Worm (Caenorhabditis elegans) whole organism, L3 larva: Measurements from ENCODE around the gene Y17G9A.3.

Experiments used
- R02D3.7 ChIP-seq: fragments of 150-350 bp; optimal IDR thresholded peaks from 2 replicates; lab custom pipeline; 2014; ENCODE audit warnings: missing biosample characterization, missing genetic modification characterization
- ZK546.5 ChIP-seq: sonication (generic microtip); optimal IDR thresholded peaks from 2 replicates; lab custom pipeline; 2017; ENCODE audit warnings: missing biosample characterization, missing genetic modification characterization
- ama-1 ChIP-seq: fragments of 150-350 bp; optimal IDR thresholded peaks from 2 replicates; lab custom pipeline; 2018
- ceh-16 ChIP-seq: sonication (generic microtip); optimal IDR thresholded peaks from 2 replicates; lab custom pipeline; 2017; ENCODE audit warnings: missing biosample characterization, missing genetic modification characterization
- daf-12 ChIP-seq: fragments of 150-350 bp; optimal IDR thresholded peaks from 2 replicates; lab custom pipeline; 2014; ENCODE audit warnings: missing biosample characterization, missing genetic modification reagents, missing genetic modification characterization
- egl-27 ChIP-seq: sonication (generic microtip); optimal IDR thresholded peaks from 4 replicates; lab custom pipeline; 2017; ENCODE audit warnings: missing biosample characterization, missing genetic modification reagents, missing genetic modification characterization
- egl-5 ChIP-seq: fragments of 150-350 bp; optimal IDR thresholded peaks from 2 replicates; lab custom pipeline; 2017; ENCODE audit warnings: missing biosample characterization, missing genetic modification reagents, missing genetic modification characterization, inconsistent platforms
- elt-2 ChIP-seq: sonication (generic microtip); optimal IDR thresholded peaks from 2 replicates; lab custom pipeline; 2016; ENCODE audit warnings: missing genetic modification reagents, mild to moderate bottlenecking, missing genetic modification characterization, missing compliant biosample characterization
- elt-3 ChIP-seq, 3 experiments: fragments of 150-350 bp in 1 of 3; sonication (generic microtip) in 2 of 3; optimal IDR thresholded peaks; 2 replicates in 2 of 3; 4 replicates in 1 of 3; lab custom pipeline; 2014 to 2017; ENCODE audit warnings: missing biosample characterization in 3 of 3, missing genetic modification characterization in 3 of 3
- fkh-2 ChIP-seq: fragments of 150-350 bp; optimal IDR thresholded peaks from 2 replicates; lab custom pipeline; 2014; ENCODE audit warnings: missing biosample characterization, missing genetic modification reagents, missing genetic modification characterization
- lin-15B ChIP-seq: fragments of 150-350 bp; optimal IDR thresholded peaks from 2 replicates; lab custom pipeline; 2014; ENCODE audit warnings: missing biosample characterization, missing genetic modification characterization
- lin-39 ChIP-seq: fragments of 150-350 bp; optimal IDR thresholded peaks from 2 replicates; lab custom pipeline; 2018; ENCODE audit warnings: missing biosample characterization, missing genetic modification reagents, missing genetic modification characterization
- lsy-12 ChIP-seq: sonication (generic microtip); optimal IDR thresholded peaks from 2 replicates; lab custom pipeline; 2016; ENCODE audit warnings: mild to moderate bottlenecking, missing genetic modification characterization, missing compliant biosample characterization
- mml-1 ChIP-seq: fragments of 150-350 bp; sonication (generic microtip); optimal IDR thresholded peaks from 3 replicates; lab custom pipeline; 2014; ENCODE audit warnings: missing biosample characterization, missing genetic modification characterization
- nhr-11 ChIP-seq: fragments of 150-350 bp; optimal IDR thresholded peaks from 2 replicates; lab custom pipeline; 2014; ENCODE audit warnings: missing biosample characterization, missing genetic modification characterization
- nhr-12 ChIP-seq: fragments of 150-350 bp; optimal IDR thresholded peaks from 2 replicates; lab custom pipeline; 2014; ENCODE audit warnings: missing biosample characterization, missing genetic modification characterization
- nhr-23 ChIP-seq: fragments of 150-350 bp; optimal IDR thresholded peaks from 2 replicates; lab custom pipeline; 2014; ENCODE audit warnings: missing biosample characterization, missing genetic modification reagents, missing genetic modification characterization
- nhr-28 ChIP-seq: fragments of 150-350 bp; optimal IDR thresholded peaks from 2 replicates; lab custom pipeline; 2014; ENCODE audit warnings: missing biosample characterization, missing genetic modification characterization
- nhr-43 ChIP-seq: sonication (generic microtip); optimal IDR thresholded peaks from 2 replicates; lab custom pipeline; 2016; ENCODE audit warnings: mild to moderate bottlenecking, missing genetic modification characterization, missing compliant biosample characterization; ENCODE audit not compliant: poor library complexity, severe bottlenecking
- nhr-67 ChIP-seq: fragments of 150-350 bp; optimal IDR thresholded peaks from 2 replicates; lab custom pipeline; 2014; ENCODE audit warnings: missing biosample characterization, missing genetic modification characterization
- nhr-76 ChIP-seq: fragments of 150-350 bp; sonication (generic microtip); optimal IDR thresholded peaks from 5 replicates; lab custom pipeline; 2014; ENCODE audit warnings: missing biosample characterization, missing genetic modification characterization
- nhr-77 ChIP-seq: fragments of 150-350 bp; optimal IDR thresholded peaks from 2 replicates; lab custom pipeline; 2014; ENCODE audit warnings: missing biosample characterization, missing genetic modification characterization
- pha-4 ChIP-seq: fragments of 150-350 bp; optimal IDR thresholded peaks from 2 replicates; lab custom pipeline; 2014; ENCODE audit warnings: missing biosample characterization, missing genetic modification reagents, missing genetic modification characterization
- pqm-1 ChIP-seq: fragments of 150-350 bp; optimal IDR thresholded peaks from 2 replicates; lab custom pipeline; 2017; ENCODE audit warnings: missing biosample characterization, missing genetic modification characterization, inconsistent platforms
- sea-2 ChIP-seq: fragments of 150-350 bp; sonication (generic microtip); optimal IDR thresholded peaks from 4 replicates; lab custom pipeline; 2014; ENCODE audit warnings: missing biosample characterization, missing genetic modification reagents, missing genetic modification characterization
- snpc-4 ChIP-seq: fragments of 150-350 bp; optimal IDR thresholded peaks from 2 replicates; lab custom pipeline; 2014; ENCODE audit warnings: missing biosample characterization, missing genetic modification characterization
- zag-1 ChIP-seq: fragments of 150-350 bp; optimal IDR thresholded peaks from 2 replicates; lab custom pipeline; 2014; ENCODE audit warnings: missing biosample characterization, missing genetic modification characterization
- ztf-11 ChIP-seq: fragments of 150-350 bp; optimal IDR thresholded peaks from 2 replicates; lab custom pipeline; 2014; ENCODE audit warnings: missing biosample characterization, missing genetic modification characterization
- ztf-4 ChIP-seq: fragments of 150-350 bp; optimal IDR thresholded peaks from 2 replicates; lab custom pipeline; 2014; ENCODE audit warnings: missing biosample characterization, missing genetic modification characterization

Gene Y17G9A.3

ce11 chrIV:4856195-4856594 is 2.3 kb downstream of the Y17G9A.3 start, which contains the start of gene Y17G9A.2:
Y17G9A.2 (minus strand) TSS chrIV:4856295.
- no peak for TF ChIP-seq snpc-4
- no peak for TF ChIP-seq ceh-16
- no peak for TF ChIP-seq ztf-11 (tag; lab: Kevin White, UChicago)
- TF ChIP-seq zag-1 (tag; lab: Kevin White, UChicago): no peak

DNA sequence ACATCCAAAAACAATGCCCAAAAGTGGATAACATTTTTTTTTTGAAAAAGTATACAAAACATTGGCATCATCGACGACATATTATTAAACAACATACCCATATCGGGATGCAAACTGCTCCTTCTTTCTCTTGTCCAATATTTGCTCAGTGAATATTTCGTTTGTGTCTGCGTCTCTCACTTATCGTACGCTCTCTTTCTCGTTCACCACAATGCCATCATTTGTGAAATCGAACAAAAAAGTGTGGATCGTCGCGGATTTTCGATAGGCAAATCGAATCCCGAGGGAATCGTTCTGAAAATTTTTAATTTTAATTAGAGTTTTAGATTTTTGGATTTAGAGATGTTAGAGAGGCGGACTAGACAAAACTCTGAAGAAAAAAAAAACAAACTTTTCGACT is 11.7 kb downstream of the Y17G9A.3 start, which contains the start of gene tat-2:
TSS of gene tat-2 (minus strand) at position 101 of the 400 bp plus-strand sequence.
- TF ChIP-seq pha-4 (tag; lab: Kevin White, UChicago) (peak; percentile 58), lsy-12 (tag; lab: Kevin White, UChicago) (no peak)
- TF ChIP-seq, all 47 proteins: peak for 1

- no peak for TF ChIP-seq lin-15B (tag; lab: Kevin White, UChicago)
- TF ChIP-seq ama-1: no peak
- TF ChIP-seq elt-2 (tag; lab: Kevin White, UChicago): peak; percentile 61
- no peak for TF ChIP-seq ztf-4 (tag; lab: Kevin White, UChicago)
- peak; percentile 65 for TF ChIP-seq pqm-1 (tag; lab: Kevin White, UChicago)
- TF ChIP-seq, all 47 proteins: peak for 2
These were observed 16.4 kb downstream of the Y17G9A.3 start for ce11 chrIV:4842030-4842429.

DNA sequence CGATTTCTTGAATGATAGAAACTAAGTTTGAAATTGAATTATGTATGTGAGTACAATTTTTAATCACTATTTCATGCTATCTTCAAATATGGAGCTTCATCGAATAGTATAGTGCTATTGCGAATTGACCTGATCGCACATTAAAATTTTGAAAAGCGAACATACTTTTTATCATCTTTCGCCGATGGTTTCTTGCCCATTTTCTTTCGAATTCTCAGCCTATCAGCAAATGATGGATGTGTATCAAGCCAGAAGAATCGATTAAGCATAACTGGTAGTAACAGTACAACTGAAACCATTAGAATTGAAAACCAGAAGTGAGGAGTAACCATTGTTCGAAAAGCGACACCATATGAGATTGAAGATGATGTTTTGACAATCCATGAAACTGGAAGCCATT is 28.8 kb downstream of the Y17G9A.3 start:
- TF ChIP-seq ceh-16: no peak
- no peak for TF ChIP-seq nhr-76 (tag; lab: Kevin White, UChicago)

DNA sequence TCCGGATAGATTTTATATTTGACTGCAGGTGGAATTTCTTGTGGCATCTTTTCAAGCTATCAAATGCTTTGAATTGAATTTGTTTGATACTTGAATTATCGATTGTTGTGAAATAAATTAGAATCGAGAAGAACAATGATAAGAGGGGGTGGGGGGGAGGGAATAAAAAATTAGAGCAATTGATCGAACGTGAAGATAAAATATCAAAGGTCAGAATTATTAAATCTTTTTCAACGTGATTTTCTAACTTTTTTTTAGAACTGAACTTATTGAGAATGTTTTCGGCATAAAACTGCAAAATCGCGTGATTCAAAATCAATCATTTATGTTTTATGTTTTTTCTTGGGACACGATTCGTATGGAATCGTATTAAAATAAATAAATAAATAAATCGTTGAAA is 31.3 kb downstream of the Y17G9A.3 start, which contains the start of gene mpz-4:
TSS of gene mpz-4 (minus strand) at position 101 of the 400 bp plus-strand sequence.
- no peak for TF ChIP-seq elt-3 (tag; optimal IDR thresholded peaks at IDR 0.05; lab: Kevin White, UChicago)
- TF ChIP-seq lsy-12 (tag; lab: Kevin White, UChicago): no peak
- TF ChIP-seq egl-5 (tag; lab: Kevin White, UChicago): no peak
- TF ChIP-seq fkh-2 (tag; lab: Kevin White, UChicago): no peak
- no peak for TF ChIP-seq ztf-11 (tag; lab: Kevin White, UChicago)
- no peak for TF ChIP-seq ama-1
- no peak for TF ChIP-seq egl-27 (tag; lab: Kevin White, UChicago)
- no peak for TF ChIP-seq ZK546.5 (tag; lab: Kevin White, UChicago)
- no peak for TF ChIP-seq nhr-12 (tag; lab: Kevin White, UChicago)
- TF ChIP-seq nhr-11 (tag; lab: Kevin White, UChicago): no peak
- no peak for TF ChIP-seq zag-1 (tag; lab: Kevin White, UChicago)
- no peak for TF ChIP-seq nhr-77 (tag; lab: Kevin White, UChicago)
- TF ChIP-seq lin-39 (tag; lab: Kevin White, UChicago): no peak
- TF ChIP-seq nhr-28 (tag; lab: Kevin White, UChicago): no peak
- no peak for TF ChIP-seq nhr-43 (tag; lab: Kevin White, UChicago)
- no peak for TF ChIP-seq nhr-23 (tag; lab: Kevin White, UChicago)
- TF ChIP-seq nhr-67 (tag; lab: Kevin White, UChicago): no peak

- TF ChIP-seq elt-2 (tag; lab: Kevin White, UChicago) (peak; percentile 69), egl-27 (tag; lab: Kevin White, UChicago) (no peak), pqm-1 (tag; lab: Kevin White, UChicago) (peak; percentile 37)
These were observed 36.6 kb downstream of the Y17G9A.3 start for ce11 chrIV:4821843-4822242.

- TF ChIP-seq elt-3 (tag; optimal IDR thresholded peaks at IDR 0.05; lab: Kevin White, UChicago) (no peak), elt-2 (tag; lab: Kevin White, UChicago) (peak; percentile 80), pqm-1 (tag; lab: Kevin White, UChicago) (peak; percentile 69)
These were observed 37.4 kb downstream of the Y17G9A.3 start, which contains the start of gene H06H21.8 for ce11 chrIV:4821054-4821453. H06H21.8 (minus strand) TSS chrIV:4821131.

DNA sequence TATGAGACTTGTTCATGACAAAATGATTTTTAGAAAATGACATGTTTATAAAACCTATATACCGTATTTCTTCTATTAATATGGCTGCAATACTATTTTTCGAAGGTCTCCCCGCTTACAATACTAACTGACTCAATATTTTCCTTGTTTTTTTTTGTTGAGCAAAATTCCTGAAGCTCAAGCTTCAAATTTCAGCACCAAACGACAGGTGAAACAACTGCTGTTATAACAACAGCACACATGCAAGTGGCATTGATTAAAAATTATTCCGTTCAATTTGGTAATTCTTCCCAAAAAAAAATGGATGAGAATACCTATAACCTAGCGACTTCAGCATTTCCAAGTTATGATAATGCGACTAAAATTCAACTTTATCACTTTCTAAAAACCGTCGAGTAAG is 44.3 kb downstream of the Y17G9A.3 start, which contains the start of gene srw-94:
TSS of gene srw-94 (plus strand) at position 301 of the 400 bp plus-strand sequence.
- TF ChIP-seq ZK546.5 (tag; lab: Kevin White, UChicago) (no peak), nhr-67 (tag; lab: Kevin White, UChicago) (no peak), R02D3.7 (tag; lab: Kevin White, UChicago) (no peak), daf-12 (no peak), sea-2 (GFP tag; lab: Kevin White, UChicago) (no peak), mml-1 (no peak)
